Fruit fly (Drosophila melanogaster) whole organism, adult: ENCODE data around the gene sunz.

ENCODE experiments used
- CG11617 ChIP-seq: fragments of 200-800 bp; sonication (Bioruptor generic); optimal IDR thresholded peaks from 2 replicates; lab custom pipeline; 2017; ENCODE audit warnings: mild to moderate bottlenecking, missing biosample characterization, missing genetic modification reagents, missing genetic modification characterization
- CG12768 ChIP-seq: fragments of 200-800 bp; sonication (Bioruptor generic); optimal IDR thresholded peaks from 2 replicates; lab custom pipeline; 2017; ENCODE audit warnings: missing biosample characterization, missing genetic modification characterization, mild to moderate bottlenecking, moderate library complexity, missing genetic modification reagents
- CG14711 ChIP-seq: fragments of 200-800 bp; sonication (Bioruptor generic); optimal IDR thresholded peaks from 2 replicates; lab custom pipeline; 2018; ENCODE audit warnings: missing biosample characterization, mild to moderate bottlenecking, missing genetic modification characterization, moderate library complexity
- CG1620 ChIP-seq: fragments of 200-800 bp; sonication (Bioruptor generic); optimal IDR thresholded peaks from 2 replicates; lab custom pipeline; 2016; ENCODE audit warnings: missing biosample characterization, missing genetic modification characterization
- CG33017 ChIP-seq: fragments of 200-800 bp; sonication (Bioruptor generic); optimal IDR thresholded peaks from 2 replicates; lab custom pipeline; 2018; ENCODE audit warnings: missing biosample characterization, mild to moderate bottlenecking, missing genetic modification characterization, moderate library complexity
- CG5204 ChIP-seq: fragments of 200-800 bp; sonication (Bioruptor generic); optimal IDR thresholded peaks from 2 replicates; lab custom pipeline; 2016; ENCODE audit warnings: missing biosample characterization, missing genetic modification characterization
- Mnt ChIP-seq: fragments of 200-800 bp; sonication (Bioruptor generic); optimal IDR thresholded peaks from 2 replicates; lab custom pipeline; 2016; ENCODE audit warnings: missing biosample characterization, mild to moderate bottlenecking, missing genetic modification characterization
- bab1 ChIP-seq: fragments of 200-800 bp; sonication (Bioruptor generic); optimal IDR thresholded peaks from 3 replicates; lab custom pipeline; 2019; ENCODE audit warnings: missing biosample characterization, mild to moderate bottlenecking, missing genetic modification characterization, moderate library complexity
- cic ChIP-seq: fragments of 200-800 bp; sonication (Bioruptor generic); optimal IDR thresholded peaks from 2 replicates; lab custom pipeline; 2017; ENCODE audit warnings: missing biosample characterization, mild to moderate bottlenecking, missing genetic modification characterization, moderate library complexity
- kay ChIP-seq: fragments of 200-800 bp; sonication (Bioruptor generic); peaks from one replicate; lab custom pipeline; 2016; ENCODE audit warnings: missing biosample characterization, missing genetic modification characterization, borderline replicate concordance

DNA sequence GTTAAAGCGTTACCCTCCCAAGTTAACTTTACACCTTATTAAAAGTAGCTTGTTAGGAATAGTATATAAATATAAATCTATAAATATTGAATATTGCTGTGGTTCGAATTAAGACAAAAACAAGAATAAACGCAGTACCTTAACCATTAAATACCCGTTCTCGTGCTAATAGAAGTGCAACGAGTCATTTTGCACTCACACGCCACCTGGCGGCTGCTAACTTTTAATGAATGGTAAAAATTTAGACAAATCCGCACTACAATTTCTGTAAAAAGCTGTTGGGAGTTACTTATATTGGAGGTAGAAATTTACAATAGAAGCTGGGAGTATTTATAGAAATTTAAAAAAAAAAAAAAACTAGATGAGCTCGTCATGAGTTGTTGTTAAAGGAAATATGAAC lies 24.8 kb upstream of the sunz start:
- TF ChIP-seq CG33017 (tag; lab: Kevin White, UChicago) (no peak), CG14711 (no peak), kay (GFP tag; lab: Kevin White, UChicago) (no peak), bab1 (no peak), CG5204 (GFP tag; lab: Kevin White, UChicago) (no peak), cic (GFP tag; lab: Kevin White, UChicago) (no peak), CG1620 (GFP tag; lab: Kevin White, UChicago) (no peak), CG11617 (GFP tag; lab: Kevin White, UChicago) (no peak), Mnt (GFP tag; lab: Kevin White, UChicago) (no peak), CG12768 (GFP tag; lab: Kevin White, UChicago) (no peak)
